Fruit fly (Drosophila melanogaster) whole organism: ENCODE measurements around the gene beta-PheRS.

Experiments used
- CG8478 ChIP-seq: fragments of >200 bp; optimal IDR thresholded peaks from 2 replicates; lab custom pipeline; 2018; ENCODE audit warnings: inconsistent platforms
- Dll ChIP-seq: fragments of >200 bp; optimal IDR thresholded peaks from 2 replicates; lab custom pipeline; 2017

dm6 chr3R:24260041-24260379 lies 7.5 kb upstream of the beta-PheRS start:
- TF ChIP-seq Dll (lab: Kevin White, UChicago) (no peak), CG8478 (lab: Kevin White, UChicago) (no peak)
